Fruit fly (Drosophila melanogaster) whole organism, embryonic: ENCODE data around the gene eIF4E5.

Source experiments
- B-H1 ChIP-seq: fragments of 200-800 bp; sonication (Bioruptor generic); IDR thresholded peaks from 3 replicates; pipeline ENCODE4 v1.3.6; 2022; ENCODE audit warnings: missing biosample characterization, missing genetic modification characterization
- CG10431 ChIP-seq: fragments of 200-800 bp; sonication (Bioruptor generic); optimal IDR thresholded peaks from 3 replicates; lab custom pipeline; 2018; ENCODE audit warnings: missing biosample characterization, mild to moderate bottlenecking, missing genetic modification characterization
- CG10462 ChIP-seq: fragments of 200-800 bp; sonication (Bioruptor generic); optimal IDR thresholded peaks from 2 replicates; lab custom pipeline; 2016; ENCODE audit warnings: missing biosample characterization, missing genetic modification characterization
- CG11085 ChIP-seq: fragments of 200-800 bp; sonication (Bioruptor generic); IDR thresholded peaks from 2 replicates; pipeline ENCODE4 v1.3.6; 2022; ENCODE audit warnings: missing biosample characterization, missing genetic modification characterization
- CG12071 ChIP-seq: fragments of 200-800 bp; sonication (Bioruptor generic); optimal IDR thresholded peaks from 3 replicates; lab custom pipeline; 2018; ENCODE audit warnings: missing biosample characterization, mild to moderate bottlenecking, missing genetic modification characterization
- CG12744 ChIP-seq: fragments of 200-800 bp; sonication (Bioruptor generic); optimal IDR thresholded peaks from 2 replicates; lab custom pipeline; 2016; ENCODE audit warnings: missing biosample characterization, missing genetic modification characterization
- CG12769 ChIP-seq: fragments of 200-800 bp; sonication (Bioruptor generic); optimal IDR thresholded peaks from 2 replicates; lab custom pipeline; 2019; ENCODE audit warnings: missing biosample characterization, mild to moderate bottlenecking, missing genetic modification characterization, moderate library complexity
- CG13424 ChIP-seq: fragments of 200-800 bp; sonication (Bioruptor generic); optimal IDR thresholded peaks from 2 replicates; lab custom pipeline; 2019; ENCODE audit warnings: missing biosample characterization, mild to moderate bottlenecking, missing genetic modification characterization, moderate library complexity
- CG13775 ChIP-seq: fragments of 200-800 bp; sonication (Bioruptor generic); optimal IDR thresholded peaks from 3 replicates; lab custom pipeline; 2017; ENCODE audit warnings: missing biosample characterization, mild to moderate bottlenecking, missing genetic modification characterization
- CG17361 ChIP-seq: fragments of 200-800 bp; sonication (Bioruptor generic); IDR thresholded peaks from 3 replicates; pipeline ENCODE4 v1.3.6; 2022; ENCODE audit warnings: missing biosample characterization, missing genetic modification characterization
- CG17802 ChIP-seq: fragments of 200-800 bp; sonication (Bioruptor generic); optimal IDR thresholded peaks from 2 replicates; lab custom pipeline; 2018; ENCODE audit warnings: missing biosample characterization, mild to moderate bottlenecking, missing genetic modification characterization, moderate library complexity
- CG18619 ChIP-seq: fragments of 200-800 bp; sonication (Bioruptor generic); optimal IDR thresholded peaks from 3 replicates; lab custom pipeline; 2017; ENCODE audit warnings: missing biosample characterization, mild to moderate bottlenecking, missing genetic modification characterization
- CG2875 ChIP-seq: fragments of 200-800 bp; sonication (Bioruptor generic); optimal IDR thresholded peaks from 2 replicates; lab custom pipeline; 2017; ENCODE audit warnings: missing biosample characterization, mild to moderate bottlenecking, missing genetic modification characterization, missing genetic modification reagents
- CG30431 ChIP-seq: fragments of 200-800 bp; sonication (Bioruptor generic); optimal IDR thresholded peaks from 2 replicates; lab custom pipeline; 2017; ENCODE audit warnings: missing biosample characterization, missing genetic modification characterization
- CG31365 ChIP-seq: fragments of 200-800 bp; sonication (Bioruptor generic); optimal IDR thresholded peaks from 2 replicates; lab custom pipeline; 2018; ENCODE audit warnings: missing biosample characterization, mild to moderate bottlenecking, missing genetic modification characterization
- CG31388 ChIP-seq: fragments of 200-800 bp; sonication (Bioruptor generic); optimal IDR thresholded peaks from 2 replicates; lab custom pipeline; 2016; ENCODE audit warnings: missing biosample characterization, missing genetic modification characterization
- CG32767 ChIP-seq: fragments of 200-800 bp; sonication (Bioruptor generic); IDR thresholded peaks from 2 replicates; pipeline ENCODE4 v1.3.6; 2022; ENCODE audit warnings: missing biosample characterization, missing genetic modification characterization
- CG4707 ChIP-seq: fragments of 200-800 bp; sonication (Bioruptor generic); optimal IDR thresholded peaks from 2 replicates; lab custom pipeline; 2018; ENCODE audit warnings: missing biosample characterization, mild to moderate bottlenecking, missing genetic modification characterization, moderate library complexity
- CG7357 ChIP-seq: fragments of 200-800 bp; sonication (Bioruptor generic); IDR thresholded peaks from 3 replicates; pipeline ENCODE4 v1.3.6; 2022; ENCODE audit warnings: missing biosample characterization, missing genetic modification characterization
- CG7745 ChIP-seq: fragments of 200-800 bp; sonication (Bioruptor generic); optimal IDR thresholded peaks from 2 replicates; lab custom pipeline; 2018; ENCODE audit warnings: missing biosample characterization, mild to moderate bottlenecking, missing genetic modification characterization, moderate library complexity
- CG7928 ChIP-seq: fragments of 200-800 bp; sonication (Bioruptor generic); optimal IDR thresholded peaks from 2 replicates; lab custom pipeline; 2017; ENCODE audit warnings: missing biosample characterization, mild to moderate bottlenecking, missing genetic modification characterization
- CG9215 ChIP-seq: fragments of 200-800 bp; sonication (Bioruptor generic); IDR thresholded peaks from 2 replicates; pipeline ENCODE4 v1.3.6; 2022; ENCODE audit warnings: missing biosample characterization, missing genetic modification characterization
- CG9932 ChIP-seq: fragments of 200-800 bp; sonication (Bioruptor generic); IDR thresholded peaks from 2 replicates; pipeline ENCODE4 v1.3.6; 2022; ENCODE audit warnings: missing biosample characterization, missing genetic modification characterization
- Camta ChIP-seq: fragments of 200-800 bp; sonication (Bioruptor generic); optimal IDR thresholded peaks from 2 replicates; lab custom pipeline; 2016; ENCODE audit warnings: missing biosample characterization, missing genetic modification characterization
- Gug ChIP-seq: fragments of 200-800 bp; sonication (Bioruptor generic); IDR thresholded peaks from 4 replicates; pipeline ENCODE4 v1.3.6; 2022; ENCODE audit warnings: missing biosample characterization, missing genetic modification characterization
- Lpt ChIP-seq: fragments of >200 bp; optimal IDR thresholded peaks from 2 replicates; lab custom pipeline; 2018; ENCODE audit warnings: missing biosample characterization, missing genetic modification characterization
- NC2α ChIP-seq: fragments of 200-800 bp; sonication (Bioruptor generic); optimal IDR thresholded peaks from 2 replicates; lab custom pipeline; 2016; ENCODE audit warnings: missing biosample characterization, missing genetic modification characterization
- Nf-YC ChIP-seq: fragments of 200-800 bp; optimal IDR thresholded peaks from 3 replicates; lab custom pipeline; 2019; ENCODE audit warnings: missing biosample characterization, mild to moderate bottlenecking, missing genetic modification characterization, moderate library complexity
- Oli ChIP-seq: fragments of 200-800 bp; sonication (Bioruptor generic); optimal IDR thresholded peaks from 2 replicates; lab custom pipeline; 2018; ENCODE audit warnings: missing biosample characterization, mild to moderate bottlenecking, missing genetic modification characterization, moderate library complexity
- Ptx1 ChIP-seq: fragments of 200-800 bp; sonication (Bioruptor generic); IDR thresholded peaks from 2 replicates; pipeline ENCODE4 v1.3.6; 2022; ENCODE audit warnings: missing biosample characterization, missing genetic modification characterization
- Rfx ChIP-seq: fragments of 200-800 bp; sonication (Bioruptor generic); IDR thresholded peaks from 2 replicates; pipeline ENCODE4 v1.3.6; 2022; ENCODE audit warnings: missing biosample characterization, missing genetic modification characterization
- Spps ChIP-seq: fragments of 200-800 bp; sonication (Bioruptor generic); optimal IDR thresholded peaks from 2 replicates; lab custom pipeline; 2018; ENCODE audit warnings: missing biosample characterization, mild to moderate bottlenecking, missing genetic modification characterization
- Ssrp ChIP-seq: fragments of 200-800 bp; sonication (Bioruptor generic); optimal IDR thresholded peaks from 2 replicates; lab custom pipeline; 2018; ENCODE audit warnings: missing biosample characterization, mild to moderate bottlenecking, missing genetic modification characterization, moderate library complexity
- Vsx1 ChIP-seq: fragments of 200-800 bp; sonication (Bioruptor generic); optimal IDR thresholded peaks from 2 replicates; lab custom pipeline; 2017; ENCODE audit warnings: missing biosample characterization, mild to moderate bottlenecking, missing genetic modification characterization, missing genetic modification reagents
- ase ChIP-seq: fragments of 200-800 bp; sonication (Bioruptor generic); IDR thresholded peaks from 3 replicates; pipeline ENCODE4 v1.3.6; 2022; ENCODE audit warnings: missing biosample characterization, missing genetic modification characterization
- cato ChIP-seq: fragments of 200-800 bp; sonication (Bioruptor generic); optimal IDR thresholded peaks from 2 replicates; lab custom pipeline; 2016; ENCODE audit warnings: missing biosample characterization, missing genetic modification characterization, borderline replicate concordance
- corto ChIP-seq: fragments of 200-800 bp; sonication (Bioruptor generic); optimal IDR thresholded peaks from 2 replicates; lab custom pipeline; 2016; ENCODE audit warnings: missing biosample characterization, mild to moderate bottlenecking, missing genetic modification characterization, moderate library complexity
- croc ChIP-seq: fragments of 200-800 bp; sonication (Bioruptor generic); conservative IDR thresholded peaks from 3 replicates; pipeline ENCODE4 v1.3.6; 2022; ENCODE audit warnings: missing biosample characterization, missing genetic modification characterization
- dan ChIP-seq: fragments of 200-800 bp; sonication (Bioruptor generic); IDR thresholded peaks from 2 replicates; pipeline ENCODE4 v1.3.6; 2022; ENCODE audit warnings: missing biosample characterization, missing genetic modification characterization
- grn ChIP-seq: fragments of 200-800 bp; sonication (Bioruptor generic); optimal IDR thresholded peaks from 3 replicates; lab custom pipeline; 2017; ENCODE audit warnings: missing biosample characterization, missing genetic modification characterization
- gsb ChIP-seq: fragments of 200-800 bp; sonication (Bioruptor generic); IDR thresholded peaks from 2 replicates; pipeline ENCODE4 v1.3.6; 2022; ENCODE audit warnings: missing biosample characterization, missing genetic modification characterization
- hbn ChIP-seq: fragments of 200-800 bp; sonication (Bioruptor generic); IDR thresholded peaks from 2 replicates; pipeline ENCODE4 v1.3.6; 2022; ENCODE audit warnings: missing biosample characterization, missing genetic modification characterization; ENCODE audit not compliant: partially characterized antibody
- inv ChIP-seq: fragments of 200-800 bp; sonication (Bioruptor generic); IDR thresholded peaks from 2 replicates; pipeline ENCODE4 v1.3.6; 2022; ENCODE audit warnings: missing biosample characterization, missing genetic modification characterization; ENCODE audit not compliant: partially characterized antibody
- kay ChIP-seq: fragments of 200-800 bp; sonication (Bioruptor generic); optimal IDR thresholded peaks from 2 replicates; lab custom pipeline; 2016; ENCODE audit warnings: missing biosample characterization, missing genetic modification characterization
- sens-2 ChIP-seq: fragments of 200-800 bp; sonication (Bioruptor generic); IDR thresholded peaks from 2 replicates; pipeline ENCODE4 v1.3.6; 2022; ENCODE audit warnings: missing biosample characterization, missing genetic modification characterization
- so ChIP-seq: fragments of 200-800 bp; sonication (Bioruptor generic); IDR thresholded peaks from 3 replicates; pipeline ENCODE4 v1.3.6; 2022; ENCODE audit warnings: missing biosample characterization, missing genetic modification characterization
- sqz ChIP-seq: fragments of 200-800 bp; sonication (Bioruptor generic); optimal IDR thresholded peaks from 3 replicates; lab custom pipeline; 2018; ENCODE audit warnings: missing biosample characterization, mild to moderate bottlenecking, missing genetic modification characterization
- sr ChIP-seq: fragments of 200-800 bp; sonication (Bioruptor generic); IDR thresholded peaks from 3 replicates; pipeline ENCODE4 v1.3.6; 2022; ENCODE audit warnings: missing biosample characterization, missing genetic modification characterization
- stwl ChIP-seq: fragments of 200-800 bp; sonication (Bioruptor generic); optimal IDR thresholded peaks from 3 replicates; lab custom pipeline; 2018; ENCODE audit warnings: missing biosample characterization, mild to moderate bottlenecking, missing genetic modification characterization, moderate library complexity
- tgo ChIP-seq: fragments of 200-800 bp; sonication (Bioruptor generic); IDR thresholded peaks from 3 replicates; pipeline ENCODE4 v1.3.6; 2022; ENCODE audit warnings: missing biosample characterization, missing genetic modification characterization
- vfl ChIP-seq: fragments of 200-800 bp; sonication (Bioruptor generic); optimal IDR thresholded peaks from 2 replicates; lab custom pipeline; 2016; ENCODE audit warnings: missing biosample characterization, missing genetic modification characterization
- zfh1 ChIP-seq: fragments of 200-800 bp; sonication (Bioruptor generic); IDR thresholded peaks from 3 replicates; pipeline ENCODE4 v1.3.6; 2022; ENCODE audit warnings: missing biosample characterization, missing genetic modification characterization

Gene eIF4E5

dm6 chr3L:7882105-7882504 is 12.6 kb upstream of the eIF4E5 start (continued):
- TF ChIP-seq corto (GFP tag; lab: Kevin White, UChicago), result no peak
- TF ChIP-seq B-H1, result no peak; the same call in 2 of the 3 replicates
- TF ChIP-seq CG30431 (GFP tag; lab: Kevin White, UChicago), result no peak
- TF ChIP-seq CG7928 (GFP tag; lab: Kevin White, UChicago), result peak; percentile 57
- no peak for TF ChIP-seq Camta (GFP tag; lab: Kevin White, UChicago)
- TF ChIP-seq CG12769 (tag; lab: Kevin White, UChicago), result peak; percentile 85
- peak; percentile 21 for TF ChIP-seq Nf-YC
- TF ChIP-seq inv (GFP tag; lab: Robert Waterston, UW), result no peak
- no peak for TF ChIP-seq grn (GFP tag; lab: Kevin White, UChicago)
- no peak for TF ChIP-seq ase
- TF ChIP-seq CG2875, result peak; percentile 46
- peak; percentile 93 for TF ChIP-seq CG12071 (GFP tag; lab: Kevin White, UChicago)
- TF ChIP-seq CG9932 (GFP tag; lab: Robert Waterston, UW), result no peak
- TF ChIP-seq gsb (GFP tag; lab: Robert Waterston, UW), result peak; percentile 62
- peak; percentile 67 for TF ChIP-seq CG13424 (tag; lab: Kevin White, UChicago)
- TF ChIP-seq tgo (GFP tag; lab: Robert Waterston, UW), result no peak; the same call in 2 of the 3 replicates
- TF ChIP-seq kay (GFP tag; lab: Kevin White, UChicago), result no peak
- peak; percentile 29; the same call in 1 of the 3 replicates for TF ChIP-seq CG17361
- no peak for TF ChIP-seq CG10462
- no peak for TF ChIP-seq sr (GFP tag; lab: Robert Waterston, UW)
- TF ChIP-seq cato, result no peak
- peak; percentile 7 for TF ChIP-seq sqz (GFP tag; lab: Kevin White, UChicago)
- TF ChIP-seq CG18619 (GFP tag; lab: Kevin White, UChicago), result peak; percentile 72
- no peak for TF ChIP-seq zfh1
- no peak for TF ChIP-seq Spps (tag; lab: Kevin White, UChicago)
- no peak for TF ChIP-seq dan (GFP tag; lab: Robert Waterston, UW)
- peak; percentile 28 for TF ChIP-seq CG12744 (GFP tag; lab: Kevin White, UChicago)
- peak; percentile 67 for TF ChIP-seq CG31365 (tag; lab: Kevin White, UChicago)
- peak; percentile 73 for TF ChIP-seq Vsx1 (GFP tag; lab: Kevin White, UChicago)
- no peak for TF ChIP-seq CG10431
- TF ChIP-seq vfl (GFP tag; lab: Kevin White, UChicago), result no peak
- TF ChIP-seq CG9215 (GFP tag; lab: Robert Waterston, UW), result no peak
- TF ChIP-seq CG32767 (GFP tag; lab: Robert Waterston, UW), result no peak
- no peak for TF ChIP-seq CG31388
- TF ChIP-seq Lpt (GFP tag; lab: Kevin White, UChicago), result no peak
- TF ChIP-seq CG11085, result 0 out of 2 replicates have a peak, but pooled peaks have one; percentile 39
- TF ChIP-seq CG4707 (GFP tag; lab: Kevin White, UChicago), result peak; percentile 65
- TF ChIP-seq CG7745 (tag; lab: Kevin White, UChicago), result no peak
- TF ChIP-seq Rfx (GFP tag; lab: Robert Waterston, UW), result peak; percentile 73; the same call in 1 of the 2 replicates
- TF ChIP-seq CG7357, result no peak
- no peak for TF ChIP-seq Ssrp (tag; lab: Kevin White, UChicago)
- peak; percentile 35 for TF ChIP-seq NC2α
- peak; percentile 38 for TF ChIP-seq Oli
- TF ChIP-seq CG17802 (tag; lab: Kevin White, UChicago), result no peak
- peak; percentile 15 for TF ChIP-seq CG13775 (GFP tag; lab: Kevin White, UChicago)
- no peak for TF ChIP-seq hbn (GFP tag; lab: Robert Waterston, UW)
- TF ChIP-seq croc (GFP tag; lab: Robert Waterston, UW), result no peak
- TF ChIP-seq Gug, result no peak
- TF ChIP-seq so (GFP tag; lab: Robert Waterston, UW), result peak; percentile 72; the same call in 2 of the 3 replicates
- no peak for TF ChIP-seq sens-2 (GFP tag; lab: Robert Waterston, UW)
- TF ChIP-seq Ptx1 (GFP tag; lab: Robert Waterston, UW), result no peak
- TF ChIP-seq stwl, result no peak
